Fruit fly (Drosophila melanogaster): ENCODE results near the gene CG43074.
A peak's percentile ranks its signal among the peaks of the same experiment; 100 is the strongest.

The CG43074 gene

DNA sequence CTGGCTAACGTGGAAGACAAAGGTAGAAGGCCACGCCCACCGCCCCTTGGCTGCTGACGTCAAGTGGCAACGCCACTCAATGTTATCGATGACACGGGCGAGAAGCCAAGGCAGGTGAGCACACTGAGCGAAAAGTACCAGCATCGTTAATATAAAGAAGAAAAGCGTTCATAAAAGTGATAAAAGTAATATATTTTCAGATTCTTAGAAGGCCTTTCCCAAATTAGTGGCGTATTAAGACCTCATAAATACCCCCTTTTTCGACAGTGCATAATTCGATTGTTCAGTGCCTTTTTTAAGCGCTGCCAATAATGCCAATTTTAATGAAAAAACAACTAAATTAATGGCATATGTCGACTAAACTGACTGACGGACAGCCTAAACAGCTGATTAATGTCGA lies 34.8 kb downstream of the CG43074 start (continued):
- TF ChIP-seq lola (GFP tag; optimal IDR thresholded peaks at IDR 0.05) (peak in 1 of 3 experiments; percentile 29), so (GFP tag; IDR thresholded peaks at IDR 0.05) (0 out of 3 replicates have a peak, but pooled peaks have one; percentile 31), Dbx (GFP tag; IDR thresholded peaks at IDR 0.05) (no peak), phol (tag; optimal IDR thresholded peaks at IDR 0.05) (no peak), stc (GFP tag; IDR thresholded peaks at IDR 0.05) (no peak), CG1647 (GFP tag; optimal IDR thresholded peaks at IDR 0.05) (no peak), sc (optimal IDR thresholded peaks at IDR 0.05) (no peak), sc (GFP tag; optimal IDR thresholded peaks at IDR 0.05) (peak; percentile 32), Oli (tag; optimal IDR thresholded peaks at IDR 0.05) (peak; percentile 57), Ada2b (GFP tag; IDR thresholded peaks at IDR 0.05) (no peak), bowl (GFP tag; IDR thresholded peaks at IDR 0.05) (no peak), ac (GFP tag; optimal IDR thresholded peaks at IDR 0.05) (no peak), CG13894 (tag; optimal IDR thresholded peaks at IDR 0.05) (no peak), ap (GFP tag; IDR thresholded peaks at IDR 0.05) (peak; percentile 55; the same call in 1 of the 2 replicates), HmgZ (tag; optimal IDR thresholded peaks at IDR 0.05) (no peak), CG10366 (GFP tag; IDR thresholded peaks at IDR 0.05) (peak; percentile 52), ERR (GFP tag; optimal IDR thresholded peaks at IDR 0.05) (no peak), CG12236 (GFP tag; optimal IDR thresholded peaks at IDR 0.05) (no peak), inv (GFP tag; IDR thresholded peaks at IDR 0.05; ENCODE audit: partially characterized antibody) (no peak), CG12391 (tag; optimal IDR thresholded peaks at IDR 0.05) (peak; percentile 41), mam (GFP tag; optimal IDR thresholded peaks at IDR 0.05) (no peak), CG10431 (GFP tag; optimal IDR thresholded peaks at IDR 0.05) (no peak), CG18011 (GFP tag; optimal IDR thresholded peaks at IDR 0.05) (no peak), gcm (GFP tag; optimal IDR thresholded peaks at IDR 0.05) (no peak), pita (GFP tag; optimal IDR thresholded peaks at IDR 0.05) (no peak), Bteb2 (GFP tag; optimal IDR thresholded peaks at IDR 0.05) (no peak), Bgb (GFP tag; IDR thresholded peaks at IDR 0.05; ENCODE audit: partially characterized antibody) (no peak), tx (GFP tag; optimal IDR thresholded peaks at IDR 0.05) (no peak), CG42726 (GFP tag; IDR thresholded peaks at IDR 0.05; ENCODE audit: partially characterized antibody) (no peak), CG8765 (GFP tag; IDR thresholded peaks at IDR 0.05) (no peak), CG4404 (GFP tag; IDR thresholded peaks at IDR 0.05) (no peak), p53 (GFP tag; optimal IDR thresholded peaks at IDR 0.05) (no peak), eve (GFP tag; optimal IDR thresholded peaks at IDR 0.05) (peak in 1 of 2 experiments; percentile 17), C15 (GFP tag; IDR thresholded peaks at IDR 0.05) (no peak), MTF-1 (GFP tag; optimal IDR thresholded peaks at IDR 0.05; ENCODE audit: borderline replicate concordance) (no peak), dmrt11E (tag; optimal IDR thresholded peaks at IDR 0.05) (peak; percentile 44), dpn (GFP tag; optimal IDR thresholded peaks at IDR 0.05) (peak in 1 of 2 experiments; percentile 2), wor (GFP tag; IDR thresholded peaks at IDR 0.05) (no peak), CG15011 (GFP tag; optimal IDR thresholded peaks at IDR 0.05) (no peak), CG7357 (GFP tag; IDR thresholded peaks at IDR 0.05) (no peak), CG10462 (GFP tag; optimal IDR thresholded peaks at IDR 0.05) (no peak), CG12104 (GFP tag; optimal IDR thresholded peaks at IDR 0.05) (no peak), PHDP (tag; optimal IDR thresholded peaks at IDR 0.05) (peak; percentile 48), CG2199 (GFP tag; IDR thresholded peaks at IDR 0.05) (no peak), maf-S (GFP tag; optimal IDR thresholded peaks at IDR 0.05) (peak; percentile 10), jing (GFP tag; optimal IDR thresholded peaks at IDR 0.05) (no peak), corto (GFP tag; optimal IDR thresholded peaks at IDR 0.05) (no peak), Dip2 (GFP tag; IDR thresholded peaks at IDR 0.05) (no peak), BEAF-32 (GFP tag; optimal IDR thresholded peaks at IDR 0.05) (no peak), CG30403 (GFP tag; optimal IDR thresholded peaks at IDR 0.05) (peak; percentile 39), gcm2 (GFP tag; optimal IDR thresholded peaks at IDR 0.05) (no peak), MBD-R2 (GFP tag; IDR thresholded peaks at IDR 0.05) (no peak)
